Fruit fly (Drosophila melanogaster): ENCODE results near the gene Ing3.

- TF ChIP-seq CrebA (GFP tag; optimal IDR thresholded peaks at IDR 0.05; ENCODE audit: borderline replicate concordance) (no peak), h (GFP tag; optimal IDR thresholded peaks at IDR 0.05) (peak; percentile 92), dl (GFP tag; optimal IDR thresholded peaks at IDR 0.05; ENCODE audit: insufficient read depth in 1 of 2, partially characterized antibody in 2 of 2) (no peak), br (GFP tag; optimal IDR thresholded peaks at IDR 0.05) (peak; percentile 85), psq (GFP tag; optimal IDR thresholded peaks at IDR 0.05) (peak; percentile 69), fru (GFP tag; optimal IDR thresholded peaks at IDR 0.05) (peak; percentile 85), foxo (GFP tag; optimal IDR thresholded peaks at IDR 0.05) (peak in 1 of 2 experiments; percentile 90), Myc (optimal IDR thresholded peaks at IDR 0.05) (no peak), pan (optimal IDR thresholded peaks at IDR 0.05) (no peak), HLH106 (tag; optimal IDR thresholded peaks at IDR 0.05) (peak; percentile 83), Mio (GFP tag; optimal IDR thresholded peaks at IDR 0.05) (no peak), Vsx2 (GFP tag; optimal IDR thresholded peaks at IDR 0.05; ENCODE audit: partially characterized antibody) (no peak), usp (GFP tag; optimal IDR thresholded peaks at IDR 0.05) (no peak), sage (GFP tag; optimal IDR thresholded peaks at IDR 0.05) (no peak)
Observed at dm6 chrX:18644890-18645289, 8.0 kb downstream of the Ing3 start.

Measured in whole organism, wandering third instar larva.